Worm (Caenorhabditis elegans) whole organism, young adult: ENCODE data around the gene pyt-1.

ENCODE experiments used
- B0035.1 ChIP-seq: sonication (generic microtip); optimal IDR thresholded peaks from 2 replicates; lab custom pipeline; 2016; ENCODE audit warnings: missing genetic modification characterization, mild to moderate bottlenecking, missing compliant biosample characterization, missing genotype, missing genetic modification reagents
- D2030.7 ChIP-seq: fragments of 200-800 bp; sonication (Bioruptor generic); IDR thresholded peaks from 2 replicates; pipeline ENCODE4 v1.3.6; 2022; ENCODE audit warnings: missing genetic modification reagents, missing genetic modification characterization, missing compliant biosample characterization
- F33H1.4 ChIP-seq: fragments of 200-800 bp; sonication (Bioruptor generic); IDR thresholded peaks from 2 replicates; pipeline ENCODE4 v1.3.6; 2022; ENCODE audit warnings: missing genetic modification reagents, missing genetic modification characterization, missing compliant biosample characterization
- F52B5.7 ChIP-seq: sonication (generic microtip); optimal IDR thresholded peaks from 2 replicates; lab custom pipeline; 2016; ENCODE audit warnings: mild to moderate bottlenecking, missing genetic modification characterization, missing compliant biosample characterization
- F57A8.1 ChIP-seq: fragments of 200-800 bp; sonication (Bioruptor generic); optimal IDR thresholded peaks from 2 replicates; lab custom pipeline; 2018; ENCODE audit warnings: mild to moderate bottlenecking, missing genetic modification characterization, moderate library complexity, missing compliant biosample characterization
- F57C9.4 ChIP-seq: sonication (generic microtip); optimal IDR thresholded peaks from 2 replicates; lab custom pipeline; 2017; ENCODE audit warnings: mild to moderate bottlenecking, missing genetic modification characterization, missing compliant biosample characterization
- K11D2.4 ChIP-seq: fragments of 200-800 bp; sonication (Bioruptor generic); IDR thresholded peaks from 2 replicates; pipeline ENCODE4 v1.3.6; 2022; ENCODE audit warnings: missing genetic modification reagents, missing genetic modification characterization, missing compliant biosample characterization
- K12H6.12 ChIP-seq: fragments of 200-800 bp; sonication (Bioruptor generic); optimal IDR thresholded peaks from 2 replicates; lab custom pipeline; 2018; ENCODE audit warnings: mild to moderate bottlenecking, missing genetic modification characterization, missing compliant biosample characterization
- akir-1 ChIP-seq: fragments of 200-800 bp; sonication (Bioruptor generic); optimal IDR thresholded peaks from 2 replicates; lab custom pipeline; 2018; ENCODE audit warnings: mild to moderate bottlenecking, missing genetic modification characterization, moderate library complexity, missing compliant biosample characterization
- attf-5 ChIP-seq: fragments of 200-800 bp; sonication (Bioruptor generic); optimal IDR thresholded peaks from 2 replicates; lab custom pipeline; 2018; ENCODE audit warnings: mild to moderate bottlenecking, missing genetic modification characterization, missing compliant biosample characterization
- cebp-1 ChIP-seq, 2 experiments: fragments of 200-800 bp in 1 of 2; sonication (Bioruptor generic) in 1 of 2; sonication (generic microtip) in 1 of 2; IDR thresholded peaks in 1 of 2; optimal IDR thresholded peaks in 1 of 2; 2 replicates each; pipeline versions ENCODE4 v1.3.6 to Lab custom; 2017 to 2022; ENCODE audit warnings: missing compliant biosample characterization in 2 of 2, missing genetic modification characterization in 2 of 2, mild to moderate bottlenecking in 1 of 2, missing genetic modification reagents in 1 of 2, moderate library complexity in 1 of 2
- ceh-40 ChIP-seq: fragments of 200-800 bp; sonication (Bioruptor generic); IDR thresholded peaks from 2 replicates; pipeline ENCODE4 v1.3.6; 2022; ENCODE audit warnings: missing genetic modification characterization, missing compliant biosample characterization
- ceh-58 ChIP-seq: fragments of 200-800 bp; sonication (Bioruptor generic); IDR thresholded peaks from 2 replicates; pipeline ENCODE4 v1.3.6; 2022; ENCODE audit warnings: missing genetic modification characterization, missing compliant biosample characterization
- ceh-91 ChIP-seq: fragments of 200-800 bp; sonication (Bioruptor generic); IDR thresholded peaks from 2 replicates; pipeline ENCODE4 v1.3.6; 2022; ENCODE audit warnings: missing genetic modification reagents, missing genetic modification characterization, missing compliant biosample characterization
- dox-1 ChIP-seq: fragments of 200-800 bp; sonication (Bioruptor generic); IDR thresholded peaks from 2 replicates; pipeline ENCODE4 v1.3.6; 2022; ENCODE audit warnings: missing genetic modification reagents, missing genetic modification characterization, missing compliant biosample characterization
- dpl-1 ChIP-seq: fragments of 150-350 bp; optimal IDR thresholded peaks from 2 replicates; lab custom pipeline; 2014; ENCODE audit warnings: missing biosample characterization, missing genetic modification reagents, missing genetic modification characterization
- efl-1 ChIP-seq: fragments of 150-350 bp; optimal IDR thresholded peaks from 2 replicates; lab custom pipeline; 2014; ENCODE audit warnings: missing biosample characterization, missing genetic modification reagents, missing genetic modification characterization
- egl-44 ChIP-seq: fragments of 200-800 bp; sonication (Bioruptor generic); IDR thresholded peaks from 2 replicates; pipeline ENCODE4 v1.3.6; 2022; ENCODE audit warnings: missing genetic modification reagents, missing genetic modification characterization, missing compliant biosample characterization
- hmg-1.2 ChIP-seq: fragments of 200-800 bp; sonication (Bioruptor generic); IDR thresholded peaks from 2 replicates; pipeline ENCODE4 v1.3.6; 2022; ENCODE audit warnings: missing genetic modification reagents, missing genetic modification characterization, missing compliant biosample characterization
- lag-1 ChIP-seq: fragments of 200-800 bp; sonication (Bioruptor generic); IDR thresholded peaks from 2 replicates; pipeline ENCODE4 v1.3.6; 2022; ENCODE audit warnings: missing genetic modification reagents, missing genetic modification characterization, missing compliant biosample characterization
- let-526 ChIP-seq: fragments of 200-800 bp; sonication (Bioruptor generic); IDR thresholded peaks from 2 replicates; pipeline ENCODE4 v1.3.6; 2022; ENCODE audit warnings: missing genetic modification reagents, missing genetic modification characterization, missing compliant biosample characterization
- lin-26 ChIP-seq: fragments of 200-800 bp; sonication (Bioruptor generic); IDR thresholded peaks from 2 replicates; pipeline ENCODE4 v1.3.6; 2022; ENCODE audit warnings: missing genetic modification reagents, missing genetic modification characterization, missing compliant biosample characterization
- lin-35 ChIP-seq, 3 experiments: fragments of 150-350 bp in 2 of 3; sonication (generic microtip) in 1 of 3; optimal IDR thresholded peaks; 2 replicates each; lab custom pipeline; 2014 to 2018; ENCODE audit warnings: missing biosample characterization in 3 of 3, missing genetic modification characterization in 3 of 3, missing genetic modification reagents in 3 of 3
- lin-54 ChIP-seq: fragments of 200-800 bp; sonication (Bioruptor generic); optimal IDR thresholded peaks from 2 replicates; lab custom pipeline; 2018; ENCODE audit warnings: mild to moderate bottlenecking, missing genetic modification characterization, missing compliant biosample characterization
- lsl-1 ChIP-seq: fragments of 200-800 bp; sonication (Bioruptor generic); optimal IDR thresholded peaks from 2 replicates; lab custom pipeline; 2018; ENCODE audit warnings: mild to moderate bottlenecking, missing genetic modification characterization, moderate library complexity, missing compliant biosample characterization
- madf-6 ChIP-seq: fragments of 200-800 bp; sonication (Bioruptor generic); IDR thresholded peaks from 2 replicates; pipeline ENCODE4 v1.3.6; 2022; ENCODE audit warnings: missing genetic modification reagents, missing genetic modification characterization, missing compliant biosample characterization
- madf-8 ChIP-seq: fragments of 200-800 bp; sonication (Bioruptor generic); conservative IDR thresholded peaks from 2 replicates; pipeline ENCODE4 v1.3.6; 2022; ENCODE audit warnings: missing genetic modification reagents, missing genetic modification characterization, missing compliant biosample characterization
- mxl-1 ChIP-seq: sonication (generic microtip); optimal IDR thresholded peaks from 2 replicates; lab custom pipeline; 2016; ENCODE audit warnings: missing genetic modification characterization, missing compliant biosample characterization
- nfyb-1 ChIP-seq: fragments of 200-800 bp; sonication (Bioruptor generic); IDR thresholded peaks from 2 replicates; pipeline ENCODE4 v1.3.6; 2022; ENCODE audit warnings: missing genetic modification reagents, missing genetic modification characterization, missing compliant biosample characterization
- nhr-120 ChIP-seq: fragments of 200-800 bp; sonication (Bioruptor generic); IDR thresholded peaks from 2 replicates; pipeline ENCODE4 v1.3.6; 2022; ENCODE audit warnings: missing genetic modification characterization, missing compliant biosample characterization
- nhr-179 ChIP-seq: sonication (generic microtip); optimal IDR thresholded peaks from 2 replicates; lab custom pipeline; 2016; ENCODE audit warnings: mild to moderate bottlenecking, missing genetic modification characterization, missing compliant biosample characterization
- repo-1 ChIP-seq: sonication (generic microtip); optimal IDR thresholded peaks from 2 replicates; lab custom pipeline; 2017; ENCODE audit warnings: mild to moderate bottlenecking, missing genetic modification characterization, missing compliant biosample characterization
- snpc-4 ChIP-seq, 5 experiments: fragments of 150-350 bp in 1 of 5; sonication (generic microtip) in 4 of 5; optimal IDR thresholded peaks; 2 replicates each; lab custom pipeline; 2014 to 2018; ENCODE audit warnings: missing genetic modification characterization in 5 of 5, missing biosample characterization in 3 of 5, antibody characterized with exemption in 2 of 5, mild to moderate bottlenecking in 2 of 5, missing compliant biosample characterization in 2 of 5, missing genotype in 2 of 5, moderate library complexity in 2 of 5, missing genetic modification reagents in 1 of 5
- somi-1 ChIP-seq: fragments of 200-800 bp; sonication (Bioruptor generic); optimal IDR thresholded peaks from 2 replicates; lab custom pipeline; 2018; ENCODE audit warnings: mild to moderate bottlenecking, missing genetic modification characterization, missing compliant biosample characterization
- xnd-1 ChIP-seq: sonication (generic microtip); optimal IDR thresholded peaks from 2 replicates; lab custom pipeline; 2016; ENCODE audit warnings: missing genotype, missing genetic modification reagents, missing genetic modification characterization, missing compliant biosample characterization
- zfh-2 ChIP-seq: fragments of 200-800 bp; sonication (Bioruptor generic); conservative IDR thresholded peaks from 2 replicates; pipeline ENCODE4 v1.3.6; 2022; ENCODE audit warnings: missing genetic modification reagents, missing genetic modification characterization, missing compliant biosample characterization
- ztf-26 ChIP-seq: sonication (generic microtip); optimal IDR thresholded peaks from 2 replicates; lab custom pipeline; 2017; ENCODE audit warnings: missing genetic modification characterization, missing compliant biosample characterization

Gene pyt-1

ce11 chrV:10246967-10247366 lies 17.8 kb upstream of the pyt-1 start:
- peak; percentile 10; the same call in 1 of the 2 replicates for TF ChIP-seq let-526 (GFP tag; lab: Robert Waterston, UW)
- 0 out of 2 replicates have a peak, but pooled peaks have one; percentile 25 for TF ChIP-seq nfyb-1 (GFP tag; lab: Robert Waterston, UW)
- 0 out of 2 replicates have a peak, but pooled peaks have one; percentile 48 for TF ChIP-seq ceh-40 (GFP tag; lab: Robert Waterston, UW)
- TF ChIP-seq zfh-2 (GFP tag; lab: Robert Waterston, UW), result peak; percentile 82
- 0 out of 2 replicates have a peak, but pooled peaks have one; percentile 9 for TF ChIP-seq dox-1 (GFP tag; lab: Robert Waterston, UW)
- TF ChIP-seq D2030.7 (GFP tag; lab: Robert Waterston, UW), result 0 out of 2 replicates have a peak, but pooled peaks have one; percentile 5
- no peak for TF ChIP-seq ztf-26 (tag; lab: Kevin White, UChicago)
- TF ChIP-seq lin-26 (GFP tag; lab: Robert Waterston, UW), result peak; percentile 44; the same call in 1 of the 2 replicates
- 0 out of 2 replicates have a peak, but pooled peaks have one; percentile 47 for TF ChIP-seq egl-44
- no peak for TF ChIP-seq F57A8.1 (GFP tag; lab: Kevin White, UChicago)
- TF ChIP-seq hmg-1.2 (GFP tag; lab: Robert Waterston, UW), result peak; percentile 17; the same call in 1 of the 2 replicates
- TF ChIP-seq, all 124 proteins: peak for 9

DNA sequence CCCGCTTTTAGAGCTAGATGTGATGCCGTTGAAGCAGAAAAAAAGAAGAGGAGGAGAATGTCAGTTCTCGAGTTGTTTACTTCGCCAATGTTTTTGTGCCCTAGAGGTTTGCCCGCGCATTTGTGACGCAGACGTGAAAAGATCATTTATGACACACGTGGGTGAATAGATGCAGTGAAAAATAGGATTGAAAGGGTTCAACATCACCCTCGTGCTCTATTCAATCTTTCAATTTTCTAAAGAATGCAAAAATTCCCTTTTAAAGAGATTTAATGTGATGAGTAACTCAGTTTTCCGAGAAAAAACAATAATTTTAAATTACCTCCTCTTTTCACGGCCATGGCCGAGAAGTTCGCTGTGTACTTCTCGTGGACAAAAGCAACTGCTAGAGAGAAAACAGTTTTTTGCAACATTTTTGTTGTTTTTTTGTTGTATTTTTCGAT lies 17.3 kb upstream of the pyt-1 start:
- no peak for TF ChIP-seq akir-1
- no peak for TF ChIP-seq mxl-1 (tag; lab: Kevin White, UChicago)
- TF ChIP-seq somi-1, result peak; percentile 45
- TF ChIP-seq B0035.1, result no peak
- no peak for TF ChIP-seq F57C9.4 (tag; lab: Kevin White, UChicago)
- no peak for TF ChIP-seq snpc-4 (GFP tag; optimal IDR thresholded peaks at IDR 0.05; lab: Kevin White, UChicago)
- TF ChIP-seq snpc-4 (tag; optimal IDR thresholded peaks at IDR 0.05; lab: Kevin White, UChicago), result no peak
- TF ChIP-seq let-526 (GFP tag; lab: Robert Waterston, UW), result no peak
- TF ChIP-seq lag-1 (GFP tag; lab: Robert Waterston, UW), result no peak
- peak; percentile 19 for TF ChIP-seq dpl-1
- peak; percentile 24; the same call in 1 of the 2 replicates for TF ChIP-seq hmg-1.2 (GFP tag; lab: Robert Waterston, UW)
- no peak for TF ChIP-seq repo-1 (tag; lab: Kevin White, UChicago)
- TF ChIP-seq ceh-91 (GFP tag; lab: Robert Waterston, UW), result peak; percentile 46
- peak; percentile 37; the same call in 1 of the 2 replicates for TF ChIP-seq D2030.7 (GFP tag; lab: Robert Waterston, UW)
- TF ChIP-seq lin-26 (GFP tag; lab: Robert Waterston, UW), result no peak
- TF ChIP-seq lin-35 (GFP tag; optimal IDR thresholded peaks at IDR 0.05; lab: Kevin White, UChicago), result peak in 1 of 3 experiments; percentile 54
- TF ChIP-seq nhr-179, result no peak
- peak; percentile 16; the same call in 1 of the 2 replicates for TF ChIP-seq dox-1 (GFP tag; lab: Robert Waterston, UW)
- peak; percentile 59 for TF ChIP-seq lin-54 (GFP tag; lab: Kevin White, UChicago)
- peak; percentile 50 for TF ChIP-seq madf-6 (GFP tag; lab: Robert Waterston, UW)
- no peak for TF ChIP-seq ceh-58
- peak; percentile 61 for TF ChIP-seq efl-1
- no peak for TF ChIP-seq F52B5.7 (tag; lab: Kevin White, UChicago)
- TF ChIP-seq K12H6.12 (tag; lab: Kevin White, UChicago), result peak; percentile 74
- TF ChIP-seq cebp-1 (GFP tag; IDR thresholded peaks at IDR 0.05; lab: Robert Waterston, UW), result no peak
- peak; percentile 28 for TF ChIP-seq cebp-1 (tag; optimal IDR thresholded peaks at IDR 0.05; lab: Kevin White, UChicago)
- 0 out of 2 replicates have a peak, but pooled peaks have one; percentile 52 for TF ChIP-seq K11D2.4 (GFP tag; lab: Robert Waterston, UW)
- TF ChIP-seq attf-5, result peak; percentile 34
- TF ChIP-seq F33H1.4 (GFP tag; lab: Robert Waterston, UW), result no peak
- peak; percentile 5 for TF ChIP-seq lsl-1 (GFP tag; lab: Kevin White, UChicago)
- TF ChIP-seq nhr-120 (GFP tag; lab: Robert Waterston, UW), result no peak
- TF ChIP-seq xnd-1, result peak; percentile 1
- 0 out of 2 replicates have a peak, but pooled peaks have one; percentile 23 for TF ChIP-seq madf-8
